Fruit fly (Drosophila melanogaster): ENCODE data around the gene Ntf-2r.

DNA sequence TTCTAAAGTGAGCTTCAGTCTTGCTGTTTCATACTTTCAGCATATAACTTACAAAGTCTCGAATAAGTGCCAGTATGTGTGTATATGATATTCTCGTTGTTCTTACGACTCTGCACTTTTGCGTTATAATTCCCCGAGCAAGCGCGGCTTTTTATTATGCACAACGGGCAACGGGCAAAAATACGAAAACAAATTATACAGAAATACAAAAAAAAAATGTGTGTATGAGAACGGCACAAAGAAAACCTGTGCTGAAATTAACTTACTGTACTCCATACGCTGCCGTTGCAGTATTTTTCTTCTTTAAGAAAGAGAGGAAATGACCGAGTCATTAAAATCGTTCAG is 24.7 kb downstream of the Ntf-2r start:
- TF ChIP-seq psq (optimal IDR thresholded peaks at IDR 0.05) (no peak), pan (optimal IDR thresholded peaks at IDR 0.05) (no peak), Dll (optimal IDR thresholded peaks at IDR 0.05) (no peak), CG8478 (optimal IDR thresholded peaks at IDR 0.05) (no peak)

Data from whole organism.